Fruit fly (Drosophila melanogaster) whole organism, wandering third instar larva: ENCODE results near the gene MCTS1.

ENCODE experiments used
- Abd-B ChIP-seq: fragments of >200 bp; optimal IDR thresholded peaks from 2 replicates; lab custom pipeline; 2017; ENCODE audit warnings: missing biosample characterization, missing genetic modification characterization
- CG32264 ChIP-seq: fragments of 200-800 bp; sonication (Bioruptor generic); optimal IDR thresholded peaks from 2 replicates; lab custom pipeline; 2016; ENCODE audit warnings: missing biosample characterization, missing genetic modification characterization
- CG9705 ChIP-seq: fragments of 200-800 bp; sonication (Bioruptor generic); optimal IDR thresholded peaks from 2 replicates; lab custom pipeline; 2018; ENCODE audit warnings: missing biosample characterization, mild to moderate bottlenecking, missing genetic modification characterization
- CrebA ChIP-seq: fragments of 200-800 bp; sonication (Bioruptor generic); optimal IDR thresholded peaks from 2 replicates; lab custom pipeline; 2016; ENCODE audit warnings: missing biosample characterization, mild to moderate bottlenecking, missing genetic modification characterization, borderline replicate concordance
- Dfd ChIP-seq: fragments of >200 bp; optimal IDR thresholded peaks from 2 replicates; lab custom pipeline; 2017; ENCODE audit warnings: missing biosample characterization, missing genetic modification characterization
- Dif ChIP-seq: fragments of 200-275, 200-300 bp; sonication (Bioruptor generic); optimal IDR thresholded peaks from 2 replicates; lab custom pipeline; 2018; ENCODE audit warnings: missing biosample characterization, missing genetic modification characterization; ENCODE audit not compliant: partially characterized antibody
- GATAd ChIP-seq: sonication (Bioruptor generic); optimal IDR thresholded peaks from 2 replicates; lab custom pipeline; 2016; ENCODE audit warnings: missing biosample characterization, missing genetic modification characterization
- HLH106 ChIP-seq: fragments of 200-800 bp; optimal IDR thresholded peaks from 3 replicates; lab custom pipeline; 2019; ENCODE audit warnings: missing biosample characterization, mild to moderate bottlenecking, missing genetic modification characterization, moderate library complexity
- Hnf4 ChIP-seq: fragments of 200-800 bp; sonication (Bioruptor generic); optimal IDR thresholded peaks from 2 replicates; lab custom pipeline; 2016; ENCODE audit warnings: missing biosample characterization, mild to moderate bottlenecking, missing genetic modification characterization
- Hr78 ChIP-seq: fragments of >200 bp; optimal IDR thresholded peaks from 2 replicates; lab custom pipeline; 2017; ENCODE audit warnings: missing biosample characterization, missing genetic modification characterization
- Hr83 ChIP-seq: fragments of 200-300 bp; sonication (Bioruptor generic); optimal IDR thresholded peaks from 2 replicates; lab custom pipeline; 2016; ENCODE audit warnings: missing biosample characterization, mild to moderate bottlenecking, missing genetic modification characterization, moderate library complexity; ENCODE audit not compliant: poor library complexity, severe bottlenecking
- Jra ChIP-seq: sonication (Bioruptor generic); optimal IDR thresholded peaks from 2 replicates; lab custom pipeline; 2016; ENCODE audit warnings: missing biosample characterization, missing genetic modification characterization
- Mio ChIP-seq: sonication (Bioruptor generic); optimal IDR thresholded peaks from 2 replicates; lab custom pipeline; 2016; ENCODE audit warnings: missing biosample characterization, missing genetic modification characterization
- Myc ChIP-seq: fragments of >200 bp; optimal IDR thresholded peaks from 2 replicates; lab custom pipeline; 2017
- N ChIP-seq: fragments of >200 bp; optimal IDR thresholded peaks from 2 replicates; lab custom pipeline; 2018; ENCODE audit warnings: missing biosample characterization, missing external identifiers, missing genetic modification characterization
- OdsH ChIP-seq: fragments of 200-800 bp; sonication (Bioruptor generic); optimal IDR thresholded peaks from 2 replicates; lab custom pipeline; 2016; ENCODE audit warnings: missing biosample characterization, mild to moderate bottlenecking, missing genetic modification characterization
- Rel ChIP-seq, 2 experiments: fragments of 200-800 bp; sonication (Bioruptor generic) in 1 of 2; optimal IDR thresholded peaks; 2 replicates in 1 of 2; 3 replicates in 1 of 2; lab custom pipeline; 2016 to 2019; ENCODE audit warnings: mild to moderate bottlenecking in 2 of 2, missing biosample characterization in 2 of 2, missing genetic modification characterization in 2 of 2, moderate library complexity in 1 of 2
- Sp1 ChIP-seq: fragments of 200-800 bp; sonication (Bioruptor generic); optimal IDR thresholded peaks from 3 replicates; lab custom pipeline; 2019; ENCODE audit warnings: missing biosample characterization, mild to moderate bottlenecking, missing genetic modification characterization, moderate library complexity
- Vsx2 ChIP-seq: fragments of 200-300, 225-300 bp; sonication (Bioruptor generic); optimal IDR thresholded peaks from 2 replicates; lab custom pipeline; 2018; ENCODE audit warnings: missing biosample characterization, missing genetic modification characterization; ENCODE audit not compliant: partially characterized antibody
- br ChIP-seq: fragments of 200-800 bp; sonication (Bioruptor generic); optimal IDR thresholded peaks from 2 replicates; lab custom pipeline; 2016; ENCODE audit warnings: missing biosample characterization, missing genetic modification characterization
- brk ChIP-seq: fragments of 200-800 bp; sonication (Bioruptor generic); optimal IDR thresholded peaks from 2 replicates; lab custom pipeline; 2016; ENCODE audit warnings: missing biosample characterization, mild to moderate bottlenecking, missing genetic modification characterization
- dl ChIP-seq, 2 experiments: fragments of 175-275, 200-275 bp in 1 of 2; fragments of 200-275 bp in 1 of 2; sonication (Bioruptor generic); optimal IDR thresholded peaks; lab custom pipeline; 2018; ENCODE audit warnings: mild to moderate bottlenecking in 2 of 2, missing biosample characterization in 2 of 2, missing genetic modification characterization in 2 of 2, moderate library complexity in 2 of 2; ENCODE audit not compliant: partially characterized antibody in 2 of 2, insufficient read depth in 1 of 2
- dmrt93B ChIP-seq: fragments of 200-800 bp; sonication (Bioruptor generic); optimal IDR thresholded peaks from 2 replicates; lab custom pipeline; 2018; ENCODE audit warnings: missing biosample characterization, mild to moderate bottlenecking, missing genetic modification characterization
- dsf ChIP-seq: sonication (Bioruptor generic); optimal IDR thresholded peaks from 2 replicates; lab custom pipeline; 2016; ENCODE audit warnings: missing biosample characterization, missing genetic modification characterization, borderline replicate concordance
- ey ChIP-seq: fragments of 200-800 bp; sonication (Bioruptor generic); optimal IDR thresholded peaks from 2 replicates; lab custom pipeline; 2016; ENCODE audit warnings: missing biosample characterization, missing genetic modification characterization
- foxo ChIP-seq, 2 experiments: fragments of 200-800 bp; sonication (Bioruptor generic); optimal IDR thresholded peaks; 2 replicates in 1 of 2; 3 replicates in 1 of 2; lab custom pipeline; 2016 to 2017; ENCODE audit warnings: missing biosample characterization in 2 of 2, missing genetic modification characterization in 2 of 2
- fru ChIP-seq: fragments of 200-800 bp; sonication (Bioruptor generic); optimal IDR thresholded peaks from 3 replicates; lab custom pipeline; 2016; ENCODE audit warnings: missing biosample characterization, mild to moderate bottlenecking, missing genetic modification characterization
- h ChIP-seq: fragments of 200-800 bp; sonication (Bioruptor generic); optimal IDR thresholded peaks from 3 replicates; lab custom pipeline; 2016; ENCODE audit warnings: missing biosample characterization, mild to moderate bottlenecking, missing genetic modification characterization
- jim ChIP-seq: fragments of 175-275, 200-325 bp; sonication (Bioruptor generic); optimal IDR thresholded peaks from 2 replicates; lab custom pipeline; 2016; ENCODE audit warnings: missing biosample characterization, mild to moderate bottlenecking, missing genetic modification characterization
- lola ChIP-seq: fragments of >200 bp; optimal IDR thresholded peaks from 2 replicates; lab custom pipeline; 2017; ENCODE audit warnings: missing biosample characterization, missing genetic modification characterization
- pan ChIP-seq: fragments of >200 bp; optimal IDR thresholded peaks from 2 replicates; lab custom pipeline; 2017
- psq ChIP-seq: fragments of 200-800 bp; sonication (Bioruptor generic); optimal IDR thresholded peaks from 3 replicates; lab custom pipeline; 2017; ENCODE audit warnings: missing biosample characterization, mild to moderate bottlenecking, missing genetic modification characterization, moderate library complexity
- rgr ChIP-seq: fragments of 200-800 bp; sonication (Bioruptor generic); optimal IDR thresholded peaks from 3 replicates; lab custom pipeline; 2016; ENCODE audit warnings: missing biosample characterization, mild to moderate bottlenecking, missing genetic modification characterization
- sage ChIP-seq: fragments of 200-800 bp; sonication (Bioruptor generic); optimal IDR thresholded peaks from 2 replicates; lab custom pipeline; 2016; ENCODE audit warnings: missing biosample characterization, mild to moderate bottlenecking, missing genetic modification characterization
- sv ChIP-seq: fragments of 200-800 bp; sonication (Bioruptor generic); optimal IDR thresholded peaks from 3 replicates; lab custom pipeline; 2016; ENCODE audit warnings: missing biosample characterization, missing genetic modification characterization
- tai ChIP-seq: sonication (Bioruptor generic); optimal IDR thresholded peaks from 2 replicates; lab custom pipeline; 2016; ENCODE audit warnings: missing biosample characterization, missing genetic modification characterization
- usp ChIP-seq: fragments of >200 bp; optimal IDR thresholded peaks from 2 replicates; lab custom pipeline; 2017; ENCODE audit warnings: missing biosample characterization, missing genetic modification characterization
- woc ChIP-seq: sonication (Bioruptor generic); optimal IDR thresholded peaks from 2 replicates; lab custom pipeline; 2016; ENCODE audit warnings: missing biosample characterization, mild to moderate bottlenecking, missing genetic modification characterization

The MCTS1 gene

DNA sequence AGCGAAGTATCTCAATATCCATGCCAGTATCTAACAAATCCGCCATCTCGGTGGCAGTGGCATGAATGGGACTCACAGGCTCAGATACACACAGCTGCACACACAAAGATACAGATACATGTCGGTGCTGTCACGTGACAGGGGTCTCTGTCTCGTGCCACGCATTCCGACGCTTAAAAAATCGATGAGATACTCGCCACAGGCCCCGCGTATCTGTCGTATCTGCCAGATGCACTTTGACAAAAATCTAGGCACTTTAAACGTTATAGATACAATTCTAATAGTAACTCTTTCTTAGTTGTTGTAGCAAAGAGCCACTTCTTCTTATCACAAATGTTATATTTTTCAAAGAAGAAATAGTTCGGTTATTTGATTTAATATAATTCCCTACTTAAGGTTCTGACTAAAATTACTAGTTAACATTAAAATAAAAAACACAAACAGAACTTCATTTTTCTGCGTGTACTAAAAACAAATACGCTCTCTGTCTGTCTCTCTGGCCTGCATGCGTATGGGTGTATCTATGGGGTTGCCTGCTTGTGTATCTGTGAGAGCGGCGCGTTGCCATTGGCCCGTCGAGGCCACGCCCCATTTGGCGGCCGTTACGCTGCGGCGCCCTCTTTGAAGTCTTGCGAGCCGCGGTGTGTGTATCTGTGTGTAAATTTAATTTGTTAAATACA, 36.8 kb upstream of the MCTS1 start, which contains the start of gene CG4766:
CG4766 (minus strand) TSS at position 51 of the 680 bp plus-strand sequence.
- TF ChIP-seq Jra (peak; percentile 80), dmrt93B (GFP tag; lab: Kevin White, UChicago) (peak; percentile 68), rgr (GFP tag; lab: Kevin White, UChicago) (peak; percentile 82), dsf (no peak), ey (GFP tag; lab: Kevin White, UChicago) (peak; percentile 89), woc (GFP tag; lab: Kevin White, UChicago) (peak; percentile 82), jim (GFP tag; lab: Kevin White, UChicago) (no peak), sage (GFP tag; lab: Kevin White, UChicago) (peak; percentile 49), Sp1 (GFP tag; lab: Kevin White, UChicago) (peak; percentile 86), CG32264 (peak; percentile 54), GATAd (no peak), psq (GFP tag; lab: Kevin White, UChicago) (peak; percentile 82), dl (GFP tag; optimal IDR thresholded peaks at IDR 0.05; lab: Kevin White, UChicago; ENCODE audit: insufficient read depth in 1 of 2, partially characterized antibody in 2 of 2) (no peak), CrebA (GFP tag; lab: Kevin White, UChicago) (peak; percentile 26), br (peak; percentile 87), brk (GFP tag; lab: Kevin White, UChicago) (peak; percentile 36), Dif (GFP tag; lab: Kevin White, UChicago) (no peak), Rel (GFP tag; optimal IDR thresholded peaks at IDR 0.05; lab: Kevin White, UChicago) (no peak), Rel (tag; optimal IDR thresholded peaks at IDR 0.05; lab: Kevin White, UChicago) (peak; percentile 37), tai (GFP tag; lab: Kevin White, UChicago) (peak; percentile 64), fru (peak; percentile 94), Myc (lab: Kevin White, UChicago) (no peak), Vsx2 (no peak), Hr78 (no peak), pan (lab: Kevin White, UChicago) (no peak), Dfd (no peak), N (GFP tag; lab: Kevin White, UChicago) (no peak), sv (GFP tag; lab: Kevin White, UChicago) (peak; percentile 87), h (GFP tag; lab: Kevin White, UChicago) (peak; percentile 92), foxo (GFP tag; optimal IDR thresholded peaks at IDR 0.05; lab: Kevin White, UChicago) (peak; percentile 34 to 92), OdsH (GFP tag; lab: Kevin White, UChicago) (peak; percentile 86), Hr83 (GFP tag; lab: Kevin White, UChicago) (no peak), usp (GFP tag; lab: Kevin White, UChicago) (no peak), Mio (GFP tag; lab: Kevin White, UChicago) (no peak), Abd-B (GFP tag; lab: Kevin White, UChicago) (no peak), Hnf4 (GFP tag; lab: Kevin White, UChicago) (peak; percentile 82), lola (no peak), HLH106 (tag; lab: Kevin White, UChicago) (peak; percentile 88), CG9705 (GFP tag; lab: Kevin White, UChicago) (peak; percentile 69)

DNA sequence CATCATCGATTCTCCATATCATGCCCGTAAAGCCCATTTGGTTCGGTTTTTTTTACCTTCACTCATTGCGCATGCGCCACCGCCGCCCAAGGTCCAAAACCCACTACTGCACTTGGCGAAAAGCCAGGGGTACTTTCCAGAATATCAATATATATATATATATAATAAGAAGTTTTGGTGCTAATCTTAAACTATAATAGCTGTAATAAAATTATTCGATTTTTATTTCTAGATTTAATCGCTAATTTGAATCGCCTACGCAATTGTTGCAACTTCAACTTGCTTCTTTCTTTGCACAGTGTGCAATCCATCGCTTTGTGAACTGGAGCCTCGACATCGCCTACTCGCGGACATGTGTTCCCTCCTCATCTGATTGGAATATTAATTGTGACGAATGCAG, 33.9 kb upstream of the MCTS1 start:
- TF ChIP-seq HLH106 (tag; lab: Kevin White, UChicago) (peak; percentile 27), foxo (GFP tag; optimal IDR thresholded peaks at IDR 0.05; lab: Kevin White, UChicago) (peak in 1 of 2 experiments; percentile 18), fru (no peak), dmrt93B (GFP tag; lab: Kevin White, UChicago) (peak; percentile 0), Sp1 (GFP tag; lab: Kevin White, UChicago) (peak; percentile 18), br (no peak), rgr (GFP tag; lab: Kevin White, UChicago) (peak; percentile 15), Vsx2 (no peak)
